Comparison of ENCODE assay signal across 1 fruit fly cellular context in the genomic region with DNA sequence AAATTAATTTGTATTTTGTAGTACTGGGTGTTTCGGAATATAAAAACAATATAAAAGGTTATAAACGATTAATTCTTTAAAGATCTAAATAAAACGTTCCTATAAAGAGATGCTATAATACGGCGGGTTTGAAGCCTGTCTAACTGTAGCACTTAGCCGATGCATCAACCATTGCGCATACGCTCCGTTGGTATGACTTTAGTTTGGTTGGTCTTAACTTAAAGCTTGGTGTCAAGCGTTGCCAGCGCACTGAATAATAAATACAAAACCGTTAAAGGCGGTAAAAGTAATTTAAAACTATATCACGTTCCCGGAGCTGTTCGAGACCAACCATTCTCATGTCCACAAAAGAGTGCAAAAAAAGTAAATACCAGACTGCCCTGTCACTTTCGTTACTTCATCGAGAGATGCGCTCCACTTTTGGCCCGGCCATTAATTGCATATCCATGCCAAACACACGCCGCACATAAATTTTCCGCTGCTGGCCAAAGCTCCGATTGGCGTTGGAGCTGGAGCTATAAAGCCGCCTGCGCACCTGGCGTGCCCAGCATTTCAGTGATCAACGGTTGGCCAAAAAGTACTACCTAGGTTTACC.
TF ChIP-seq lines count a peak whose summit lies in the region.

A gene (plus strand): TSS at position 545 of the 595 bp plus-strand sequence.

TF ChIP-seq in whole organism, embryonic, 481 proteins besides CTCF, POLR2A, EP300 and RAD21 (continued from another document):
- TF ChIP-seq Abd-B (GFP tag; optimal IDR thresholded peaks at IDR 0.05; lab: Kevin White, UChicago) (peak; percentile 18), emc (GFP tag; optimal IDR thresholded peaks at IDR 0.05; lab: Kevin White, UChicago) (no peak), pzg (GFP tag; optimal IDR thresholded peaks at IDR 0.05; lab: Kevin White, UChicago) (peak; percentile 44), vnd (GFP tag; IDR thresholded peaks at IDR 0.05; lab: Robert Waterston, UW; ENCODE audit: partially characterized antibody) (0 out of 3 replicates have a peak, but pooled peaks have one; percentile 28), CG7372 (GFP tag; IDR thresholded peaks at IDR 0.05; lab: Robert Waterston, UW) (peak; percentile 92), Deaf1 (tag; optimal IDR thresholded peaks at IDR 0.05; lab: Kevin White, UChicago) (no peak), sug (tag; optimal IDR thresholded peaks at IDR 0.05; lab: Kevin White, UChicago) (no peak), CG13287 (GFP tag; IDR thresholded peaks at IDR 0.05; lab: Robert Waterston, UW; ENCODE audit: partially characterized antibody) (peak; percentile 45; the same call in 1 of the 2 replicates), CG7271 (tag; optimal IDR thresholded peaks at IDR 0.05; lab: Kevin White, UChicago) (no peak), CG8290 (GFP tag; optimal IDR thresholded peaks at IDR 0.05; lab: Kevin White, UChicago) (peak; percentile 62), CG8290 (tag; optimal IDR thresholded peaks at IDR 0.05; lab: Kevin White, UChicago) (peak; percentile 30 to 86), HLH3B (GFP tag; IDR thresholded peaks at IDR 0.05; lab: Robert Waterston, UW) (no peak), Med (GFP tag; lab: Kevin White, UChicago) (peak; percentile 50), H2.0 (GFP tag; IDR thresholded peaks at IDR 0.05; lab: Robert Waterston, UW) (no peak), gfzf (GFP tag; optimal IDR thresholded peaks at IDR 0.05; lab: Kevin White, UChicago) (peak; percentile 32), bigmax (GFP tag; optimal IDR thresholded peaks at IDR 0.05; lab: Kevin White, UChicago) (peak; percentile 42), CG4360 (GFP tag; IDR thresholded peaks at IDR 0.05; lab: Robert Waterston, UW) (no peak), Lhr (GFP tag; optimal IDR thresholded peaks at IDR 0.05; lab: Kevin White, UChicago) (peak; percentile 30)
